Fruit fly (Drosophila melanogaster): ENCODE measurements around the gene Aldh7A1.

Aldh7A1 gene

DNA sequence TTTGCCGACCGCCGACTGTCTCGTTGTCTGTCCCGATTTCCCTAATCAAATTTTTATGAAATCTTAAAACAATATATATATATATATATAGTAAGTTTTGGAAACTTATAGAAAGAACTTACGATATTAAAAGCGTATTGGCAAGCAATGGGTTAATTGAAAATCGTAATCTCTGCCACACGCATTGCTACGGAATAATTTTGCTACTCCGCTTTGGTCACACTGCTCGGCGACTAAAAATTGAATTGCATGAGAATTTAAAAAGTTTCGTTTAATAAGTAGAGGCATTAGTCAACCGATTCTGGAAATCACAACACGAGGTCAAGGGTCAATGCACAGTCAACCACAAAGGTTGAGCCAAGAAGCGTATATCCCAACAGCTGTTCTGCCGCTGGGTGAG is 7.5 kb downstream of the Aldh7A1 start, which contains the start of gene Bet1 (continued):
- TF ChIP-seq Rfx (GFP tag; IDR thresholded peaks at IDR 0.05), result peak; percentile 58
- no peak for TF ChIP-seq CG1647 (GFP tag; optimal IDR thresholded peaks at IDR 0.05)
- peak; percentile 53 for TF ChIP-seq stwl (tag; optimal IDR thresholded peaks at IDR 0.05)
- TF ChIP-seq CG3847 (GFP tag; IDR thresholded peaks at IDR 0.05), result 0 out of 2 replicates have a peak, but pooled peaks have one; percentile 24
- TF ChIP-seq MESR4 (GFP tag; optimal IDR thresholded peaks at IDR 0.05), result peak; percentile 54
- peak; percentile 64 for TF ChIP-seq gfzf (GFP tag; optimal IDR thresholded peaks at IDR 0.05)
- TF ChIP-seq YL-1 (GFP tag; optimal IDR thresholded peaks at IDR 0.05), result peak; percentile 21
- peak; percentile 70 for TF ChIP-seq row (GFP tag; IDR thresholded peaks at IDR 0.05)
- no peak for TF ChIP-seq CG5245 (GFP tag; optimal IDR thresholded peaks at IDR 0.05)
- TF ChIP-seq dysf (GFP tag; IDR thresholded peaks at IDR 0.05), result peak; percentile 20; the same call in 1 of the 3 replicates
- no peak for TF ChIP-seq otp (GFP tag; IDR thresholded peaks at IDR 0.05)
- peak; percentile 25 for TF ChIP-seq Elba2 (GFP tag; optimal IDR thresholded peaks at IDR 0.05)
- TF ChIP-seq CG14014 (GFP tag; IDR thresholded peaks at IDR 0.05), result 0 out of 2 replicates have a peak, but pooled peaks have one; percentile 33
- TF ChIP-seq CG9609 (GFP tag; optimal IDR thresholded peaks at IDR 0.05), result no peak
- TF ChIP-seq CG1024 (GFP tag; IDR thresholded peaks at IDR 0.05), result no peak
- peak; percentile 25 for TF ChIP-seq CG13775 (GFP tag; optimal IDR thresholded peaks at IDR 0.05)
- no peak for TF ChIP-seq hkb (optimal IDR thresholded peaks at IDR 0.05)
- no peak for TF ChIP-seq hkb (GFP tag; IDR thresholded peaks at IDR 0.05)
- 0 out of 2 replicates have a peak, but pooled peaks have one; percentile 7 for TF ChIP-seq Ptx1 (GFP tag; IDR thresholded peaks at IDR 0.05)
- no peak for TF ChIP-seq wek (GFP tag; optimal IDR thresholded peaks at IDR 0.05)
- TF ChIP-seq al (GFP tag; IDR thresholded peaks at IDR 0.05), result no peak
- 0 out of 3 replicates have a peak, but pooled peaks have one; percentile 23 for TF ChIP-seq CG34422 (GFP tag; IDR thresholded peaks at IDR 0.05)
- peak in 1 of 2 experiments; percentile 14 for TF ChIP-seq bsh (GFP tag; optimal IDR thresholded peaks at IDR 0.05)

DNA sequence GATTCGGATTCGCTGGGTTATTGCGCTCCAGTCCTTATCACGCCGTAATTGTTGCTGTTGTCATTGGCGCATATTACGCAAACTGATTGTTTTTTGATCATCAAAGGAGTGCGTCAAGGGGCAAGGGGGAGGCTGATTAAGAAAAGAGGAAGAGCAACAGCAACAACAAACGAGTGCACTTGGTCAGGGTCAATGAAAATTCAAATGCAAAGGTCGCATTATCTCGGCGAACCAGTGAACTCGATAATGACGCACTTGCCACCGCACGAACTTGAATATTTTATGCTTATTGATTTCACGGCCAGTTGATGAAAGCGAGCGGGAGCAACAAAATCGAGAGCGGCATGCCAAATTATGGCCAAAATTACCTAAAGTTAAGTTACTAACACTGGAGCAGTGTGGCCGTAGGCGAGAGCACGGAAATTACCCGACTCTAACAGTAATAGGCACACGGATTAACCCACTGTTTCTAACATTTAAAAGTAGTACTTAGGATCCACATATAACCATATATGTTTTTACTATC is 8.4 kb downstream of the Aldh7A1 start, which contains the start of gene nes:
Gene nes (minus strand): TSS at position 402 of the 526 bp plus-strand sequence.
- TF ChIP-seq ttk (GFP tag; IDR thresholded peaks at IDR 0.05) (no peak), MESR4 (GFP tag; optimal IDR thresholded peaks at IDR 0.05) (peak; percentile 88), vnd (GFP tag; IDR thresholded peaks at IDR 0.05; ENCODE audit: partially characterized antibody) (no peak), CG9876 (GFP tag; optimal IDR thresholded peaks at IDR 0.05) (no peak), Fer1 (GFP tag; optimal IDR thresholded peaks at IDR 0.05) (peak; percentile 7), sna (GFP tag; IDR thresholded peaks at IDR 0.05; ENCODE audit: partially characterized antibody) (peak; percentile 48; the same call in 1 of the 2 replicates), oc (tag; optimal IDR thresholded peaks at IDR 0.05) (no peak), CG8089 (GFP tag; optimal IDR thresholded peaks at IDR 0.05) (no peak), CG10267 (tag; optimal IDR thresholded peaks at IDR 0.05) (peak; percentile 49), CG3847 (GFP tag; IDR thresholded peaks at IDR 0.05) (peak; percentile 26), CG1529 (GFP tag; optimal IDR thresholded peaks at IDR 0.05) (no peak), unc-4 (GFP tag; IDR thresholded peaks at IDR 0.05; ENCODE audit: partially characterized antibody) (no peak), CG9215 (GFP tag; IDR thresholded peaks at IDR 0.05) (no peak; the same call in 1 of the 2 replicates), tgo (GFP tag; IDR thresholded peaks at IDR 0.05) (0 out of 3 replicates have a peak, but pooled peaks have one; percentile 29), CG4360 (GFP tag; IDR thresholded peaks at IDR 0.05) (peak; percentile 74), H15 (GFP tag; IDR thresholded peaks at IDR 0.05) (no peak; the same call in 2 of the 3 replicates), Jarid2 (GFP tag; optimal IDR thresholded peaks at IDR 0.05) (peak; percentile 17), bab2 (GFP tag; optimal IDR thresholded peaks at IDR 0.05) (peak; percentile 9), CG4617 (GFP tag; optimal IDR thresholded peaks at IDR 0.05; ENCODE audit: borderline replicate concordance) (peak; percentile 62), MTF-1 (GFP tag; optimal IDR thresholded peaks at IDR 0.05; ENCODE audit: borderline replicate concordance) (no peak), Abd-B (GFP tag; optimal IDR thresholded peaks at IDR 0.05) (peak; percentile 18), D19A (tag; optimal IDR thresholded peaks at IDR 0.05) (no peak), CG16813 (GFP tag; IDR thresholded peaks at IDR 0.05; ENCODE audit: partially characterized antibody) (peak; percentile 19; the same call in 1 of the 3 replicates), CG2120 (GFP tag; optimal IDR thresholded peaks at IDR 0.05) (peak; percentile 39), CG14050 (GFP tag; IDR thresholded peaks at IDR 0.05) (peak; percentile 18; the same call in 1 of the 3 replicates), crol (GFP tag; IDR thresholded peaks at IDR 0.05) (peak; percentile 88), PHDP (tag; optimal IDR thresholded peaks at IDR 0.05) (no peak), Scr (GFP tag; IDR thresholded peaks at IDR 0.05; ENCODE audit: partially characterized antibody) (peak; percentile 41), zfh2 (GFP tag; optimal IDR thresholded peaks at IDR 0.05) (peak; percentile 28)

Measured in whole organism, embryonic.